Worm (Caenorhabditis elegans): ENCODE results near the gene pho-5.

pho-5 gene

ce11 chrIII:7298045-7298444, 12.4 kb upstream of the pho-5 start:
- TF ChIP-seq ama-1 (optimal IDR thresholded peaks at IDR 0.05): peak; percentile 78
- TF ChIP-seq mdt-29 (GFP tag; IDR thresholded peaks at IDR 0.05): no peak

ce11 chrIII:7297045-7297680, 11.5 kb upstream of the pho-5 start:
- no peak for TF ChIP-seq arid-1 (GFP tag; conservative IDR thresholded peaks at IDR 0.05)
- TF ChIP-seq nhr-41 (GFP tag; IDR thresholded peaks at IDR 0.05): no peak
- peak in 1 of 2 experiments; percentile 93 for TF ChIP-seq unc-62 (GFP tag; optimal IDR thresholded peaks at IDR 0.05 in 1 of 2)
- TF ChIP-seq unc-62 (tag; optimal IDR thresholded peaks at IDR 0.05): no peak
- no peak for TF ChIP-seq lim-7 (GFP tag; IDR thresholded peaks at IDR 0.05)
- no peak for TF ChIP-seq F26F4.8 (GFP tag; conservative IDR thresholded peaks at IDR 0.05)
- no peak for TF ChIP-seq ztf-7 (tag; optimal IDR thresholded peaks at IDR 0.05)
- TF ChIP-seq daf-19 (GFP tag; conservative IDR thresholded peaks at IDR 0.05): no peak
- TF ChIP-seq saeg-2 (GFP tag; IDR thresholded peaks at IDR 0.05): no peak
- TF ChIP-seq dpl-1 (GFP tag; optimal IDR thresholded peaks at IDR 0.05): no peak
- TF ChIP-seq ZK337.2 (GFP tag; IDR thresholded peaks at IDR 0.05): no peak
- TF ChIP-seq snpc-4 (tag; optimal IDR thresholded peaks at IDR 0.05): no peak
- no peak for TF ChIP-seq sdz-12 (GFP tag; optimal IDR thresholded peaks at IDR 0.05)
- TF ChIP-seq spr-1 (tag; optimal IDR thresholded peaks at IDR 0.05): no peak
- no peak for TF ChIP-seq D1046.2 (GFP tag; IDR thresholded peaks at IDR 0.05)
- TF ChIP-seq unc-39 (tag; optimal IDR thresholded peaks at IDR 0.05): no peak
- TF ChIP-seq F49E8.2 (tag; optimal IDR thresholded peaks at IDR 0.05; ENCODE audit: borderline replicate concordance): no peak
- no peak for TF ChIP-seq nhr-48 (tag; optimal IDR thresholded peaks at IDR 0.05)
- no peak for TF ChIP-seq lir-3 (tag; optimal IDR thresholded peaks at IDR 0.05)
- no peak for TF ChIP-seq lin-29 (GFP tag; IDR thresholded peaks at IDR 0.05)
- TF ChIP-seq rbr-2 (tag; optimal IDR thresholded peaks at IDR 0.05): no peak
- peak; percentile 19 for TF ChIP-seq T20F7.1 (GFP tag; optimal IDR thresholded peaks at IDR 0.05)
- no peak for TF ChIP-seq tag-97 (GFP tag; IDR thresholded peaks at IDR 0.05)
- peak; percentile 14 for TF ChIP-seq nhr-28 (tag; optimal IDR thresholded peaks at IDR 0.05)
- no peak for TF ChIP-seq nhr-42 (GFP tag; IDR thresholded peaks at IDR 0.05)
- TF ChIP-seq zag-1 (tag; optimal IDR thresholded peaks at IDR 0.05): no peak
- TF ChIP-seq Y105C5A.15 (GFP tag; IDR thresholded peaks at IDR 0.05): no peak
- no peak for TF ChIP-seq nhr-11 (tag; optimal IDR thresholded peaks at IDR 0.05)
- no peak for TF ChIP-seq madf-5 (GFP tag; IDR thresholded peaks at IDR 0.05)
- TF ChIP-seq lsy-2 (tag; optimal IDR thresholded peaks at IDR 0.05): peak in 1 of 2 experiments; percentile 4
- no peak for TF ChIP-seq fkh-10 (GFP tag; optimal IDR thresholded peaks at IDR 0.05)
- no peak for TF ChIP-seq ceh-62 (tag; optimal IDR thresholded peaks at IDR 0.05)
- TF ChIP-seq F10B5.3 (tag; optimal IDR thresholded peaks at IDR 0.05): no peak
- no peak for TF ChIP-seq skn-1 (tag; optimal IDR thresholded peaks at IDR 0.05)
- TF ChIP-seq ZK546.5 (tag; optimal IDR thresholded peaks at IDR 0.05): no peak
- TF ChIP-seq aha-1 (tag): no peak
- no peak for TF ChIP-seq nhr-77 (tag; optimal IDR thresholded peaks at IDR 0.05)
- no peak for TF ChIP-seq ceh-82 (tag; optimal IDR thresholded peaks at IDR 0.05)
- no peak for TF ChIP-seq lin-15B (tag; optimal IDR thresholded peaks at IDR 0.05)
- TF ChIP-seq set-16 (GFP tag; IDR thresholded peaks at IDR 0.05): no peak
- no peak for TF ChIP-seq hlh-30 (tag; optimal IDR thresholded peaks at IDR 0.05; ENCODE audit: insufficient read depth)
- TF ChIP-seq unc-130 (GFP tag; optimal IDR thresholded peaks at IDR 0.05): no peak
- TF ChIP-seq hmg-1.1 (GFP tag; IDR thresholded peaks at IDR 0.05): no peak
- no peak for TF ChIP-seq ces-1 (GFP tag; optimal IDR thresholded peaks at IDR 0.05)
- peak; percentile 18 for TF ChIP-seq mes-2 (tag; optimal IDR thresholded peaks at IDR 0.05; ENCODE audit: poor library complexity, severe bottlenecking)
- TF ChIP-seq hlh-11 (tag; optimal IDR thresholded peaks at IDR 0.05): peak; percentile 10
- TF ChIP-seq fos-1 (tag; optimal IDR thresholded peaks at IDR 0.05): no peak
- no peak for TF ChIP-seq ceh-20 (GFP tag; IDR thresholded peaks at IDR 0.05)
- TF ChIP-seq snpc-1.2 (GFP tag; IDR thresholded peaks at IDR 0.05): no peak

Measured in whole organism, L4 larva.